Worm (Caenorhabditis elegans) whole organism, mixed stage, embryonic: ENCODE measurements around the gene C53D6.8.

Experiments used
- ceh-43 ChIP-seq: fragments of 200-800 bp; sonication (Bioruptor generic); optimal IDR thresholded peaks from 2 replicates; lab custom pipeline; 2018; ENCODE audit warnings: mild to moderate bottlenecking, missing genetic modification characterization, moderate library complexity, missing compliant biosample characterization
- ces-1 ChIP-seq: fragments of 150-350 bp; optimal IDR thresholded peaks from 2 replicates; lab custom pipeline; 2014; ENCODE audit warnings: missing biosample characterization, missing genetic modification reagents, missing genetic modification characterization
- drap-1 ChIP-seq: fragments of 200-800 bp; sonication (Bioruptor generic); optimal IDR thresholded peaks from 3 replicates; lab custom pipeline; 2018; ENCODE audit warnings: mild to moderate bottlenecking, missing genetic modification characterization, missing compliant biosample characterization
- lin-32 ChIP-seq: fragments of 200-800 bp; sonication (Bioruptor generic); optimal IDR thresholded peaks from 2 replicates; lab custom pipeline; 2018; ENCODE audit warnings: mild to moderate bottlenecking, missing genetic modification characterization, missing compliant biosample characterization
- nhr-237 ChIP-seq: fragments of 150-350 bp; optimal IDR thresholded peaks from 2 replicates; lab custom pipeline; 2014; ENCODE audit warnings: missing biosample characterization, missing genetic modification characterization
- pha-4 ChIP-seq: fragments of 150-350 bp; optimal IDR thresholded peaks from 2 replicates; lab custom pipeline; 2018; ENCODE audit warnings: missing biosample characterization, missing genetic modification reagents, missing genetic modification characterization
- sem-2 ChIP-seq: fragments of 200-800 bp; sonication (Bioruptor generic); optimal IDR thresholded peaks from 2 replicates; lab custom pipeline; 2018; ENCODE audit warnings: mild to moderate bottlenecking, missing genetic modification characterization, missing compliant biosample characterization
- sptf-1 ChIP-seq: sonication (generic microtip); optimal IDR thresholded peaks from 2 replicates; lab custom pipeline; 2017; ENCODE audit warnings: mild to moderate bottlenecking, missing genetic modification characterization, moderate library complexity, missing compliant biosample characterization
- tbx-8 ChIP-seq: fragments of 200-800 bp; sonication (Bioruptor generic); optimal IDR thresholded peaks from 2 replicates; lab custom pipeline; 2018; ENCODE audit warnings: mild to moderate bottlenecking, missing genetic modification characterization, moderate library complexity, missing compliant biosample characterization
- unc-39 ChIP-seq: fragments of 150-350 bp; optimal IDR thresholded peaks from 2 replicates; lab custom pipeline; 2014; ENCODE audit warnings: missing biosample characterization, missing genetic modification characterization
- unc-62 ChIP-seq: fragments of 150-350 bp; optimal IDR thresholded peaks from 2 replicates; lab custom pipeline; 2014; ENCODE audit warnings: missing biosample characterization, missing genetic modification reagents, missing genetic modification characterization
- zip-8 ChIP-seq: fragments of 150-350 bp; optimal IDR thresholded peaks from 2 replicates; lab custom pipeline; 2014; ENCODE audit warnings: missing biosample characterization, missing genetic modification characterization
- ztf-11 ChIP-seq: fragments of 150-350 bp; optimal IDR thresholded peaks from 2 replicates; lab custom pipeline; 2014; ENCODE audit warnings: missing biosample characterization, missing genetic modification characterization

DNA sequence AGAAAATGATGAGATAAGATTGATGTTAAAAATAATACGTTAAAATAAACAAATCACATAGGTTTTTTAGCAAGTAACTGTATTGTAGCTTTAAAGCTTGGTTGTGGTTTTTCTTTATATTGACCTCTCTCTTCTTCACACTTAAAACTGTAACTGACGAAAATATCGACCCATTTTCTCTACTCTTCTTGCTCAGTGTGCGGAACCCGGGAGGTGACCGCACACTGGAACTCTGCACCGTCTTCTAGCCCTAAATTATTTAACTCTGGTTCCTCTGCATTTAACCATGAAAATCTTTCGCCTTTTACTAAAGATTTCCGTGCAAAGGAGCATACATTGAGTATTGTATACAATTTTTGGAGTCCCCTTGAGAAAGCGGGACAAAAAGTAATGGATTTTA lies 8.0 kb downstream of the C53D6.8 start:
- TF ChIP-seq sptf-1 (tag; lab: Kevin White, UChicago), result no peak
- TF ChIP-seq unc-62 (GFP tag; lab: Kevin White, UChicago), result no peak
- no peak for TF ChIP-seq unc-39 (tag; lab: Kevin White, UChicago)
- TF ChIP-seq ztf-11 (tag; lab: Kevin White, UChicago), result no peak
- TF ChIP-seq nhr-237 (tag; lab: Kevin White, UChicago), result no peak
- no peak for TF ChIP-seq ces-1 (GFP tag; lab: Kevin White, UChicago)
- TF ChIP-seq lin-32 (GFP tag; lab: Kevin White, UChicago), result no peak
- TF ChIP-seq zip-8 (tag; lab: Kevin White, UChicago), result no peak
- no peak for TF ChIP-seq pha-4 (tag; lab: Kevin White, UChicago)
- TF ChIP-seq tbx-8 (GFP tag; lab: Kevin White, UChicago), result no peak
- no peak for TF ChIP-seq sem-2 (GFP tag; lab: Kevin White, UChicago)
- TF ChIP-seq drap-1 (GFP tag; lab: Kevin White, UChicago), result no peak
- no peak for TF ChIP-seq ceh-43
